Fruit fly (Drosophila melanogaster) whole organism, wandering third instar larva: ENCODE results near the gene Pde6.

Experiments
- CG9705 ChIP-seq: fragments of 200-800 bp; sonication (Bioruptor generic); optimal IDR thresholded peaks from 2 replicates; lab custom pipeline; 2018; ENCODE audit warnings: missing biosample characterization, mild to moderate bottlenecking, missing genetic modification characterization
- GATAd ChIP-seq: sonication (Bioruptor generic); optimal IDR thresholded peaks from 2 replicates; lab custom pipeline; 2016; ENCODE audit warnings: missing biosample characterization, missing genetic modification characterization
- HLH106 ChIP-seq: fragments of 200-800 bp; optimal IDR thresholded peaks from 3 replicates; lab custom pipeline; 2019; ENCODE audit warnings: missing biosample characterization, mild to moderate bottlenecking, missing genetic modification characterization, moderate library complexity
- Hr78 ChIP-seq: fragments of >200 bp; optimal IDR thresholded peaks from 2 replicates; lab custom pipeline; 2017; ENCODE audit warnings: missing biosample characterization, missing genetic modification characterization
- brk ChIP-seq: fragments of 200-800 bp; sonication (Bioruptor generic); optimal IDR thresholded peaks from 2 replicates; lab custom pipeline; 2016; ENCODE audit warnings: missing biosample characterization, mild to moderate bottlenecking, missing genetic modification characterization
- dsf ChIP-seq: sonication (Bioruptor generic); optimal IDR thresholded peaks from 2 replicates; lab custom pipeline; 2016; ENCODE audit warnings: missing biosample characterization, missing genetic modification characterization, borderline replicate concordance
- fru ChIP-seq: fragments of 200-800 bp; sonication (Bioruptor generic); optimal IDR thresholded peaks from 3 replicates; lab custom pipeline; 2016; ENCODE audit warnings: missing biosample characterization, mild to moderate bottlenecking, missing genetic modification characterization
- lola ChIP-seq: fragments of >200 bp; optimal IDR thresholded peaks from 2 replicates; lab custom pipeline; 2017; ENCODE audit warnings: missing biosample characterization, missing genetic modification characterization
- pan ChIP-seq: fragments of >200 bp; optimal IDR thresholded peaks from 2 replicates; lab custom pipeline; 2017
- tai ChIP-seq: sonication (Bioruptor generic); optimal IDR thresholded peaks from 2 replicates; lab custom pipeline; 2016; ENCODE audit warnings: missing biosample characterization, missing genetic modification characterization
- woc ChIP-seq: sonication (Bioruptor generic); optimal IDR thresholded peaks from 2 replicates; lab custom pipeline; 2016; ENCODE audit warnings: missing biosample characterization, mild to moderate bottlenecking, missing genetic modification characterization

dm6 chr3R:14565065-14565977 is 7.2 kb upstream of the Pde6 start, which contains the start of gene CG14852:
- TF ChIP-seq HLH106 = no peak
- TF ChIP-seq lola (GFP tag; lab: Kevin White, UChicago) = no peak
- no peak for TF ChIP-seq dsf
- no peak for TF ChIP-seq woc (GFP tag; lab: Kevin White, UChicago)
- no peak for TF ChIP-seq pan (lab: Kevin White, UChicago)
- no peak for TF ChIP-seq CG9705 (GFP tag; lab: Kevin White, UChicago)
- TF ChIP-seq Hr78 (GFP tag; lab: Kevin White, UChicago) = no peak
- TF ChIP-seq tai (GFP tag; lab: Kevin White, UChicago) = no peak
- TF ChIP-seq brk = no peak
- TF ChIP-seq GATAd (GFP tag; lab: Kevin White, UChicago) = no peak
- no peak for TF ChIP-seq fru (GFP tag; lab: Kevin White, UChicago)
